Worm (Caenorhabditis elegans) whole organism, L4 larva: ENCODE results near the gene mpdu-1.

Experiments used
- F37D6.2 ChIP-seq: sonication (generic microtip); optimal IDR thresholded peaks from 2 replicates; lab custom pipeline; 2016; ENCODE audit warnings: mild to moderate bottlenecking, missing genetic modification characterization, missing compliant biosample characterization
- dpl-1 ChIP-seq: fragments of 150-350 bp; optimal IDR thresholded peaks from 2 replicates; lab custom pipeline; 2014; ENCODE audit warnings: missing biosample characterization, missing genetic modification reagents, missing genetic modification characterization
- fos-1 ChIP-seq: fragments of 150-350 bp; optimal IDR thresholded peaks from 2 replicates; lab custom pipeline; 2014; ENCODE audit warnings: missing biosample characterization, missing genetic modification characterization
- lir-3 ChIP-seq: sonication (generic microtip); optimal IDR thresholded peaks from 2 replicates; lab custom pipeline; 2016; ENCODE audit warnings: mild to moderate bottlenecking, missing genetic modification characterization, missing compliant biosample characterization
- zip-2 ChIP-seq: fragments of 150-350 bp; optimal IDR thresholded peaks from 2 replicates; lab custom pipeline; 2014; ENCODE audit warnings: missing biosample characterization, missing genetic modification characterization

DNA sequence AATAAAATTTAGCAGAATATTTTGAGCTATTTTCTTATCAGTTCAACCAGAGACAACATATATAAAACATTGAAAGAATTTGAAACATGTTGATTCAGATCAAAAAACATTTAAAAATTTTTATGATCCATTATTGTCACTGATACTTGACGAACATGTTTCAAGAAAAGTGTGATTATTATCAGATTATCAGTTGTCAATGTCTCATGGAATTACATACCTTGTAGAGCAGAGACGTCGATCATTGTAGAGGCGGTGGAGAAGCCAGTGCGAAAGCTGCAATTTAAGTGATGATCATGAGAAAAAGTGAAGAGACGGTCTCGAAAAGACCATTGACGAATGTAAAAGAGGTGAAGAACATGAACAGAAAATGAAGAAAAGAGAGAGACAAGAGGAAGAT, 43.4 kb upstream of the mpdu-1 start, which contains the start of gene F52E1.9:
- TF ChIP-seq F37D6.2 (tag; lab: Kevin White, UChicago) (no peak), lir-3 (tag; lab: Kevin White, UChicago) (no peak), fos-1 (tag; lab: Kevin White, UChicago) (no peak), dpl-1 (no peak), zip-2 (tag; lab: Kevin White, UChicago) (no peak)
